Worm (Caenorhabditis elegans) whole organism, L2 larva: Measurements from ENCODE around the gene str-249.
A peak's percentile ranks its signal among the peaks of the same experiment; 100 is the strongest.

ENCODE experiments used
- C34F6.9 ChIP-seq: fragments of 150-350 bp; optimal IDR thresholded peaks from 2 replicates; lab custom pipeline; 2014; ENCODE audit warnings: missing biosample characterization, missing genetic modification characterization
- F13H6.1 ChIP-seq: sonication (generic microtip); optimal IDR thresholded peaks from 2 replicates; lab custom pipeline; 2016; ENCODE audit warnings: missing genetic modification characterization, missing compliant biosample characterization
- R02D3.7 ChIP-seq: fragments of 150-350 bp; optimal IDR thresholded peaks from 2 replicates; lab custom pipeline; 2014; ENCODE audit warnings: missing biosample characterization, missing genetic modification characterization
- Y55F3AM.14 ChIP-seq: fragments of 200-800 bp; sonication (Bioruptor generic); optimal IDR thresholded peaks from 2 replicates; lab custom pipeline; 2018; ENCODE audit warnings: mild to moderate bottlenecking, missing genetic modification characterization, missing compliant biosample characterization
- ZK546.5 ChIP-seq: sonication (generic microtip); optimal IDR thresholded peaks from 2 replicates; lab custom pipeline; 2017; ENCODE audit warnings: missing biosample characterization, missing genetic modification characterization
- alr-1 ChIP-seq: fragments of 150-350 bp; optimal IDR thresholded peaks from 2 replicates; lab custom pipeline; 2014; ENCODE audit warnings: missing biosample characterization, missing genetic modification characterization
- aly-2 ChIP-seq: fragments of 150-350 bp; optimal IDR thresholded peaks from 2 replicates; lab custom pipeline; 2014; ENCODE audit warnings: missing biosample characterization, missing genetic modification characterization
- blmp-1 ChIP-seq: sonication (generic microtip); optimal IDR thresholded peaks from 2 replicates; lab custom pipeline; 2017; ENCODE audit warnings: missing genetic modification characterization, mild to moderate bottlenecking, missing compliant biosample characterization, antibody characterized with exemption, moderate library complexity; ENCODE audit not compliant: insufficient read depth
- ceh-82 ChIP-seq: fragments of 150-350 bp; optimal IDR thresholded peaks from 2 replicates; lab custom pipeline; 2014; ENCODE audit warnings: missing biosample characterization, missing genetic modification characterization
- crh-2 ChIP-seq: sonication (generic microtip); optimal IDR thresholded peaks from 2 replicates; lab custom pipeline; 2017; ENCODE audit warnings: missing biosample characterization, missing genetic modification characterization
- egl-27 ChIP-seq: sonication (generic microtip); optimal IDR thresholded peaks from 3 replicates; lab custom pipeline; 2017; ENCODE audit warnings: missing biosample characterization, missing genetic modification reagents, missing genetic modification characterization
- elt-1 ChIP-seq: fragments of 150-350 bp; optimal IDR thresholded peaks from 2 replicates; lab custom pipeline; 2014; ENCODE audit warnings: missing biosample characterization, missing genetic modification characterization
- fos-1 ChIP-seq: fragments of 150-350 bp; optimal IDR thresholded peaks from 2 replicates; lab custom pipeline; 2014; ENCODE audit warnings: missing biosample characterization, missing genetic modification characterization
- gmeb-1 ChIP-seq: fragments of 150-350 bp; optimal IDR thresholded peaks from 2 replicates; lab custom pipeline; 2014; ENCODE audit warnings: missing biosample characterization, missing genetic modification characterization
- lin-11 ChIP-seq: fragments of 150-350 bp; sonication (generic microtip); optimal IDR thresholded peaks from 2 replicates; lab custom pipeline; 2014; ENCODE audit warnings: missing biosample characterization, missing genetic modification characterization, inconsistent platforms, mixed read lengths
- lin-13 ChIP-seq: fragments of 150-350 bp; optimal IDR thresholded peaks from 2 replicates; lab custom pipeline; 2014; ENCODE audit warnings: missing biosample characterization, missing genetic modification reagents, missing genetic modification characterization
- lin-39 ChIP-seq: fragments of 150-350 bp; optimal IDR thresholded peaks from 2 replicates; lab custom pipeline; 2014; ENCODE audit warnings: missing biosample characterization, missing genetic modification reagents, missing genetic modification characterization
- mab-5 ChIP-seq: fragments of 150-350 bp; optimal IDR thresholded peaks from 2 replicates; lab custom pipeline; 2014; ENCODE audit warnings: missing biosample characterization, missing genetic modification characterization
- mbf-1 ChIP-seq: sonication (generic microtip); optimal IDR thresholded peaks from 2 replicates; lab custom pipeline; 2017; ENCODE audit warnings: missing biosample characterization, missing genetic modification characterization
- mdl-1 ChIP-seq, 2 experiments: fragments of 150-350 bp in 1 of 2; sonication (generic microtip) in 1 of 2; optimal IDR thresholded peaks; 2 replicates each; lab custom pipeline; 2017; ENCODE audit warnings: missing biosample characterization in 2 of 2, missing genetic modification characterization in 2 of 2
- nhr-10 ChIP-seq: sonication (generic microtip); optimal IDR thresholded peaks from 2 replicates; lab custom pipeline; 2017; ENCODE audit warnings: missing biosample characterization, missing genetic modification characterization
- nhr-11 ChIP-seq: fragments of 150-350 bp; optimal IDR thresholded peaks from 2 replicates; lab custom pipeline; 2014; ENCODE audit warnings: missing biosample characterization, missing genetic modification characterization
- nhr-12 ChIP-seq: fragments of 150-350 bp; optimal IDR thresholded peaks from 2 replicates; lab custom pipeline; 2014; ENCODE audit warnings: missing biosample characterization, missing genetic modification characterization
- nhr-129 ChIP-seq: fragments of 150-350 bp; optimal IDR thresholded peaks from 2 replicates; lab custom pipeline; 2014; ENCODE audit warnings: missing biosample characterization, missing genetic modification characterization
- nhr-21 ChIP-seq: fragments of 150-350 bp; optimal IDR thresholded peaks from 2 replicates; lab custom pipeline; 2014; ENCODE audit warnings: missing biosample characterization, missing genetic modification characterization
- nhr-23 ChIP-seq: fragments of 150-350 bp; optimal IDR thresholded peaks from 2 replicates; lab custom pipeline; 2014; ENCODE audit warnings: missing biosample characterization, missing genetic modification reagents, missing genetic modification characterization
- nhr-25 ChIP-seq: fragments of 150-350 bp; sonication (generic microtip); optimal IDR thresholded peaks from 3 replicates; lab custom pipeline; 2014; ENCODE audit warnings: missing biosample characterization, missing genetic modification characterization
- nhr-6 ChIP-seq: fragments of 150-350 bp; optimal IDR thresholded peaks from 2 replicates; lab custom pipeline; 2014; ENCODE audit warnings: missing biosample characterization, missing genetic modification characterization
- sem-4 ChIP-seq: fragments of 150-350 bp; optimal IDR thresholded peaks from 2 replicates; lab custom pipeline; 2014; ENCODE audit warnings: missing biosample characterization, missing genetic modification reagents, missing genetic modification characterization
- sma-3 ChIP-seq: sonication (generic microtip); optimal IDR thresholded peaks from 2 replicates; lab custom pipeline; 2016; ENCODE audit warnings: missing genetic modification reagents, missing genetic modification characterization, missing compliant biosample characterization
- sma-9 ChIP-seq, 2 experiments: fragments of 150-350 bp in 1 of 2; sonication (generic microtip) in 1 of 2; optimal IDR thresholded peaks; 2 replicates each; lab custom pipeline; 2014 to 2016; ENCODE audit warnings: missing genetic modification characterization in 2 of 2, mild to moderate bottlenecking in 1 of 2, missing biosample characterization in 1 of 2, missing compliant biosample characterization in 1 of 2, missing genetic modification reagents in 1 of 2, moderate library complexity in 1 of 2
- snpc-4 ChIP-seq: fragments of 150-350 bp; optimal IDR thresholded peaks from 2 replicates; lab custom pipeline; 2014; ENCODE audit warnings: missing biosample characterization, missing genetic modification characterization
- unc-55 ChIP-seq: fragments of 150-350 bp; sonication (generic microtip); optimal IDR thresholded peaks from 3 replicates; lab custom pipeline; 2014; ENCODE audit warnings: missing biosample characterization, missing genetic modification reagents, missing genetic modification characterization
- unc-62 ChIP-seq: fragments of 150-350 bp; optimal IDR thresholded peaks from 2 replicates; lab custom pipeline; 2014; ENCODE audit warnings: missing biosample characterization, missing genetic modification reagents, missing genetic modification characterization
- ztf-1 ChIP-seq: fragments of 200-800 bp; sonication (Bioruptor generic); conservative IDR thresholded peaks from 2 replicates; pipeline ENCODE4 v1.3.6; 2022; ENCODE audit warnings: missing genetic modification characterization, missing compliant biosample characterization

Gene str-249

ce11 chrIV:7188528-7189422 lies 2.1 kb upstream of the str-249 start, which contains the start of gene srlf-7:
Gene srlf-7, plus strand, starts transcription at chrIV:7189287.
- TF ChIP-seq sma-9 (GFP tag; optimal IDR thresholded peaks at IDR 0.05; lab: Kevin White, UChicago) (peak; percentile 82), sma-9 (tag; optimal IDR thresholded peaks at IDR 0.05; lab: Kevin White, UChicago) (no peak), nhr-6 (no peak), sem-4 (tag; lab: Kevin White, UChicago) (no peak), unc-62 (no peak), nhr-21 (tag; lab: Kevin White, UChicago) (peak; percentile 41), nhr-23 (tag; lab: Kevin White, UChicago) (no peak), lin-13 (GFP tag; lab: Kevin White, UChicago) (no peak), mab-5 (tag; lab: Kevin White, UChicago) (no peak), crh-2 (tag; lab: Kevin White, UChicago) (peak; percentile 76), R02D3.7 (tag; lab: Kevin White, UChicago) (no peak), nhr-25 (tag; lab: Kevin White, UChicago) (peak; percentile 70), sma-3 (GFP tag; lab: Kevin White, UChicago) (peak; percentile 78), egl-27 (tag; lab: Kevin White, UChicago) (peak; percentile 77), ZK546.5 (no peak), F13H6.1 (tag; lab: Kevin White, UChicago) (peak; percentile 43), nhr-129 (tag; lab: Kevin White, UChicago) (peak; percentile 27), alr-1 (no peak), gmeb-1 (peak; percentile 75), unc-55 (GFP tag; lab: Kevin White, UChicago) (no peak), blmp-1 (tag; lab: Kevin White, UChicago) (peak; percentile 77), nhr-12 (no peak), fos-1 (tag; lab: Kevin White, UChicago) (peak; percentile 98), lin-11 (tag; lab: Kevin White, UChicago) (no peak), mbf-1 (tag; lab: Kevin White, UChicago) (no peak), nhr-11 (no peak), C34F6.9 (tag; lab: Kevin White, UChicago) (peak; percentile 21), mdl-1 (tag; optimal IDR thresholded peaks at IDR 0.05; lab: Kevin White, UChicago) (peak in 1 of 2 experiments; percentile 11)

ce11 chrIV:7188030-7188429 lies 1.4 kb upstream of the str-249 start, which contains the start of gene C42D4.13:
Gene C42D4.13, minus strand, starts transcription at chrIV:7188130.
- TF ChIP-seq aly-2 (no peak), sma-3 (GFP tag; lab: Kevin White, UChicago) (no peak), ztf-1 (GFP tag; lab: Robert Waterston, UW) (no peak), sem-4 (tag; lab: Kevin White, UChicago) (no peak), Y55F3AM.14 (GFP tag; lab: Kevin White, UChicago) (no peak), nhr-23 (tag; lab: Kevin White, UChicago) (no peak), mab-5 (tag; lab: Kevin White, UChicago) (no peak), lin-39 (tag; lab: Kevin White, UChicago) (no peak), fos-1 (tag; lab: Kevin White, UChicago) (no peak), elt-1 (no peak), R02D3.7 (tag; lab: Kevin White, UChicago) (no peak), nhr-11 (no peak), unc-55 (GFP tag; lab: Kevin White, UChicago) (no peak)

DNA sequence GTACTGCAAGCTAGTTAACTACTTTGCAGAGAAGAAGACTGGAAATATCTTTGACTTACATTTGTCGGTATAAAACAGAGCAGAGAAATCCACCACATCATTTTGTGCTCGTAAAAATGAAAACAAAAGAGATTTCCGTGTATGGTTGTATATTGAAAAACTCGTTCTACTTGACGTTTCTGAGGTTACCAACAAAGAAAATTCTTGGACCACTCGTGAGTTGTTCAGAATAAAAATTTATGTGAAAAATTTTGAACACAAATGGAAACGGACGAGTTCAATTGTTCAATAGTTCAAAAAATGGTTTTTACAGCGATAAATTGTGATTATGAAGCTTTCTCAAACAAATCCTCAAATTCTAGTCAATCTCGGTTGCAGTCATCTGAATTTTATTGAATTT lies 2.1 kb downstream of the str-249 start, which contains the start of gene clec-179:
clec-179 (minus strand) TSS at position 101 of the 400 bp plus-strand sequence.
- TF ChIP-seq crh-2 (tag; lab: Kevin White, UChicago), result no peak
- no peak for TF ChIP-seq sma-9 (GFP tag; optimal IDR thresholded peaks at IDR 0.05; lab: Kevin White, UChicago)
- TF ChIP-seq sma-9 (tag; optimal IDR thresholded peaks at IDR 0.05; lab: Kevin White, UChicago), result no peak
- no peak for TF ChIP-seq nhr-10 (tag; lab: Kevin White, UChicago)
- no peak for TF ChIP-seq nhr-6
- TF ChIP-seq lin-11 (tag; lab: Kevin White, UChicago), result no peak
- no peak for TF ChIP-seq ceh-82 (tag; lab: Kevin White, UChicago)
- no peak for TF ChIP-seq elt-1
- no peak for TF ChIP-seq unc-55 (GFP tag; lab: Kevin White, UChicago)
- no peak for TF ChIP-seq snpc-4 (tag; lab: Kevin White, UChicago)
- no peak for TF ChIP-seq nhr-21 (tag; lab: Kevin White, UChicago)
